Worm (Caenorhabditis elegans) whole organism, L4 larva: ENCODE measurements around the gene lec-1.
"Not testable (repeated sequence)": the region's sequence is repeated elsewhere in the genome, so short reads cannot be mapped to it uniquely, and the experiment has no call there.

Experiments
- F49E8.2 ChIP-seq: sonication (generic microtip); optimal IDR thresholded peaks from 2 replicates; lab custom pipeline; 2016; ENCODE audit warnings: missing compliant biosample characterization, mild to moderate bottlenecking, missing genetic modification characterization, borderline replicate concordance
- Y48G9A.11 ChIP-seq: fragments of 200-800 bp; sonication (Bioruptor generic); IDR thresholded peaks from 2 replicates; pipeline ENCODE4 v1.3.6; 2022; ENCODE audit warnings: missing genetic modification reagents, missing genetic modification characterization, missing compliant biosample characterization
- ama-1 ChIP-seq: fragments of 150-350 bp; optimal IDR thresholded peaks from 2 replicates; lab custom pipeline; 2014; ENCODE audit warnings: inconsistent platforms, mixed read lengths
- ces-1 ChIP-seq: fragments of 150-350 bp; sonication (generic microtip); optimal IDR thresholded peaks from 4 replicates; lab custom pipeline; 2014; ENCODE audit warnings: missing biosample characterization, missing genetic modification reagents, missing genetic modification characterization
- dpl-1 ChIP-seq: fragments of 150-350 bp; optimal IDR thresholded peaks from 2 replicates; lab custom pipeline; 2014; ENCODE audit warnings: missing biosample characterization, missing genetic modification reagents, missing genetic modification characterization
- dve-1 ChIP-seq: sonication (generic microtip); optimal IDR thresholded peaks from 2 replicates; lab custom pipeline; 2017; ENCODE audit warnings: antibody characterized with exemption, mild to moderate bottlenecking, missing genetic modification characterization, missing compliant biosample characterization; ENCODE audit not compliant: insufficient read depth
- egl-27 ChIP-seq: sonication (generic microtip); optimal IDR thresholded peaks from 3 replicates; lab custom pipeline; 2017; ENCODE audit warnings: missing biosample characterization, missing genetic modification reagents, missing genetic modification characterization
- lin-13 ChIP-seq: fragments of 150-350 bp; optimal IDR thresholded peaks from 2 replicates; lab custom pipeline; 2014; ENCODE audit warnings: missing biosample characterization, missing genetic modification reagents, missing genetic modification characterization
- mep-1 ChIP-seq: fragments of 150-350 bp; sonication (generic microtip); optimal IDR thresholded peaks from 3 replicates; lab custom pipeline; 2014; ENCODE audit warnings: missing biosample characterization, missing genetic modification characterization
- mes-2 ChIP-seq: sonication (generic microtip); optimal IDR thresholded peaks from 2 replicates; lab custom pipeline; 2016; ENCODE audit warnings: missing genotype, mild to moderate bottlenecking, missing genetic modification characterization, missing compliant biosample characterization; ENCODE audit not compliant: poor library complexity, severe bottlenecking
- nhr-11 ChIP-seq: fragments of 150-350 bp; optimal IDR thresholded peaks from 2 replicates; lab custom pipeline; 2014; ENCODE audit warnings: missing biosample characterization, missing genetic modification characterization
- skn-1 ChIP-seq: fragments of 150-350 bp; optimal IDR thresholded peaks from 2 replicates; lab custom pipeline; 2014; ENCODE audit warnings: missing biosample characterization, missing genetic modification characterization
- unc-62 ChIP-seq, 3 experiments: fragments of 150-350 bp in 1 of 3; sonication (generic microtip); optimal IDR thresholded peaks in 2 of 3; peaks in 1 of 3; 1 replicate in 1 of 3; 2 replicates in 2 of 3; lab custom pipeline; 2014 to 2017; ENCODE audit warnings: missing biosample characterization in 3 of 3, missing genetic modification characterization in 3 of 3, missing genetic modification reagents in 3 of 3, missing genotype in 1 of 3
- ztf-7 ChIP-seq: fragments of 150-350 bp; optimal IDR thresholded peaks from 2 replicates; lab custom pipeline; 2014; ENCODE audit warnings: missing biosample characterization, missing genetic modification characterization

DNA sequence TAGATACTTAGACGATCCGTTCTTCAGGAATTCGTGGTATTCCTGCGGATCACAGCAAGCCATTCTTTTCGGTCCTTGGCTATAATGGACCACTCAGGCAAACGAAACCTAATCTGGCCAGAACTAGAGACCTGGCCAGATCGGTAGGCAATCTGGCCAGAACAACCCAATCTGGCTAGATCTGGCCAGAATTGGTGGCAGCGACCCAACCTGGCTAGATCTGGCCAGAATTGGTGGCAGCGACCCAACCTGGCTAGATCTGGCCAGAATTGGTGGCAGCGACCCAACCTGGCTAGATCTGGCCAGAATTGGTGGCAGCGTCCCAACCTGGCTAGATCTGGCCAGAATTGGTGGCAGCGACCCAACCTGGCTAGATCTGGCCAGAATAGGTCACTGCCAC, 13.1 kb upstream of the lec-1 start:
- TF ChIP-seq ztf-7 (tag; lab: Kevin White, UChicago); ama-1 (lab: Kevin White, UChicago); mes-2 (tag; lab: Kevin White, UChicago); lin-13; F49E8.2 (tag; lab: Kevin White, UChicago); dpl-1; egl-27 (tag; lab: Kevin White, UChicago); nhr-11 (tag; lab: Kevin White, UChicago); Y48G9A.11 (GFP tag; lab: Robert Waterston, UW); mep-1; skn-1; ces-1 (GFP tag; lab: Kevin White, UChicago); unc-62 (GFP tag; optimal IDR thresholded peaks at IDR 0.05 in 1 of 2; lab: Kevin White, UChicago); unc-62 (tag; optimal IDR thresholded peaks at IDR 0.05; lab: Kevin White, UChicago); dve-1 (tag; lab: Kevin White, UChicago): not testable (repeated sequence)
